Fruit fly (Drosophila melanogaster) whole organism, embryonic: ENCODE results near the gene zuc.
A peak's percentile ranks its signal among the peaks of the same experiment; 100 is the strongest.

Experiments
- ATbp ChIP-seq: fragments of 200-800 bp; sonication (Bioruptor generic); optimal IDR thresholded peaks from 2 replicates; lab custom pipeline; 2017; ENCODE audit warnings: missing biosample characterization, mild to moderate bottlenecking, missing genetic modification characterization, missing genetic modification reagents
- Bdp1 ChIP-seq: fragments of 200-800 bp; sonication (Bioruptor generic); optimal IDR thresholded peaks from 3 replicates; lab custom pipeline; 2016; ENCODE audit warnings: missing biosample characterization, missing genetic modification characterization
- CG10959 ChIP-seq: fragments of 200-800 bp; sonication (Bioruptor generic); IDR thresholded peaks from 2 replicates; pipeline ENCODE4 v1.3.6; 2022; ENCODE audit warnings: missing biosample characterization, missing genetic modification characterization
- CG12942 ChIP-seq: fragments of 200-800 bp; sonication (Bioruptor generic); optimal IDR thresholded peaks from 3 replicates; lab custom pipeline; 2016; ENCODE audit warnings: missing biosample characterization, missing genetic modification characterization
- CG14050 ChIP-seq: fragments of 200-800 bp; sonication (Bioruptor generic); IDR thresholded peaks from 3 replicates; pipeline ENCODE4 v1.3.6; 2022; ENCODE audit warnings: missing biosample characterization, missing genetic modification characterization
- CG15269 ChIP-seq: fragments of 200-800 bp; sonication (Bioruptor generic); optimal IDR thresholded peaks from 2 replicates; lab custom pipeline; 2018; ENCODE audit warnings: missing biosample characterization, mild to moderate bottlenecking, missing genetic modification characterization, moderate library complexity
- CG15601 ChIP-seq: fragments of 200-800 bp; sonication (Bioruptor generic); optimal IDR thresholded peaks from 3 replicates; lab custom pipeline; 2019; ENCODE audit warnings: missing biosample characterization, mild to moderate bottlenecking, missing genetic modification characterization, moderate library complexity
- CG17385 ChIP-seq: fragments of 200-800 bp; sonication (Bioruptor generic); optimal IDR thresholded peaks from 3 replicates; lab custom pipeline; 2018; ENCODE audit warnings: missing biosample characterization, mild to moderate bottlenecking, missing genetic modification characterization
- CG18011 ChIP-seq: fragments of 200-800 bp; sonication (Bioruptor generic); optimal IDR thresholded peaks from 2 replicates; lab custom pipeline; 2017; ENCODE audit warnings: missing biosample characterization, missing genetic modification characterization, mild to moderate bottlenecking, moderate library complexity, missing genotype
- CG1832 ChIP-seq: fragments of 200-800 bp; sonication (Bioruptor generic); optimal IDR thresholded peaks from 2 replicates; lab custom pipeline; 2017; ENCODE audit warnings: missing biosample characterization, mild to moderate bottlenecking, missing genetic modification characterization, inconsistent platforms
- CG30403 ChIP-seq: fragments of 200-800 bp; sonication (Bioruptor generic); optimal IDR thresholded peaks from 3 replicates; lab custom pipeline; 2016; ENCODE audit warnings: missing biosample characterization, missing genetic modification characterization
- CG32767 ChIP-seq: fragments of 200-800 bp; sonication (Bioruptor generic); IDR thresholded peaks from 2 replicates; pipeline ENCODE4 v1.3.6; 2022; ENCODE audit warnings: missing biosample characterization, missing genetic modification characterization
- CG43689 ChIP-seq: fragments of 200-800 bp; sonication (Bioruptor generic); IDR thresholded peaks from 2 replicates; pipeline ENCODE4 v1.3.6; 2022; ENCODE audit warnings: missing biosample characterization, missing genetic modification characterization
- CG4424 ChIP-seq: fragments of 200-800 bp; sonication (Bioruptor generic); optimal IDR thresholded peaks from 3 replicates; lab custom pipeline; 2016; ENCODE audit warnings: missing biosample characterization, missing genetic modification characterization
- CG5245 ChIP-seq: fragments of 200-800 bp; sonication (Bioruptor generic); optimal IDR thresholded peaks from 3 replicates; lab custom pipeline; 2016; ENCODE audit warnings: missing biosample characterization, missing genetic modification characterization
- CG6689 ChIP-seq: fragments of 200-800 bp; sonication (Bioruptor generic); IDR thresholded peaks from 2 replicates; pipeline ENCODE4 v1.3.6; 2022; ENCODE audit warnings: missing biosample characterization, missing genetic modification characterization
- CG7556 ChIP-seq: fragments of 200-800 bp; sonication (Bioruptor generic); optimal IDR thresholded peaks from 2 replicates; lab custom pipeline; 2017; ENCODE audit warnings: missing biosample characterization, mild to moderate bottlenecking, missing genetic modification characterization
- CG8290 ChIP-seq, 3 experiments: fragments of 200-800 bp; sonication (Bioruptor generic); optimal IDR thresholded peaks; 2 replicates each; lab custom pipeline; 2016 to 2019; ENCODE audit warnings: missing biosample characterization in 3 of 3, missing genetic modification characterization in 3 of 3, mild to moderate bottlenecking in 2 of 3, moderate library complexity in 1 of 3
- CG8359 ChIP-seq: fragments of 200-800 bp; sonication (Bioruptor generic); optimal IDR thresholded peaks from 2 replicates; lab custom pipeline; 2017; ENCODE audit warnings: missing biosample characterization, mild to moderate bottlenecking, missing genetic modification characterization, borderline replicate concordance
- CG9817 ChIP-seq: fragments of 200-800 bp; sonication (Bioruptor generic); optimal IDR thresholded peaks from 2 replicates; lab custom pipeline; 2018; ENCODE audit warnings: missing biosample characterization, mild to moderate bottlenecking, missing genetic modification characterization, moderate library complexity
- CG9876 ChIP-seq: fragments of 200-800 bp; sonication (Bioruptor generic); optimal IDR thresholded peaks from 2 replicates; lab custom pipeline; 2016; ENCODE audit warnings: missing biosample characterization, missing genetic modification characterization
- ERR ChIP-seq: fragments of 200-800 bp; sonication (Bioruptor generic); optimal IDR thresholded peaks from 2 replicates; lab custom pipeline; 2016; ENCODE audit warnings: missing biosample characterization, missing genetic modification characterization
- HLHmδ ChIP-seq: fragments of 200-800 bp; sonication (Bioruptor generic); optimal IDR thresholded peaks from 2 replicates; lab custom pipeline; 2018; ENCODE audit warnings: missing biosample characterization, mild to moderate bottlenecking, missing genetic modification characterization, moderate library complexity
- Lhr ChIP-seq: fragments of 200-800 bp; sonication (Bioruptor generic); optimal IDR thresholded peaks from 3 replicates; lab custom pipeline; 2017; ENCODE audit warnings: mild to moderate bottlenecking, missing biosample characterization, missing genetic modification reagents, missing genetic modification characterization
- MESR4 ChIP-seq: fragments of 200-800 bp; sonication (Bioruptor generic); optimal IDR thresholded peaks from 2 replicates; lab custom pipeline; 2018; ENCODE audit warnings: missing biosample characterization, mild to moderate bottlenecking, missing genetic modification characterization, moderate library complexity
- Oli ChIP-seq: fragments of 200-800 bp; sonication (Bioruptor generic); optimal IDR thresholded peaks from 2 replicates; lab custom pipeline; 2018; ENCODE audit warnings: missing biosample characterization, mild to moderate bottlenecking, missing genetic modification characterization, moderate library complexity
- Pdp1 ChIP-seq, 2 experiments: fragments of 200-800 bp; sonication (Bioruptor generic); optimal IDR thresholded peaks; 3 replicates each; lab custom pipeline; 2016; ENCODE audit warnings: missing biosample characterization in 2 of 2, missing genetic modification characterization in 2 of 2, mild to moderate bottlenecking in 1 of 2, moderate library complexity in 1 of 2
- Rfx ChIP-seq: fragments of 200-800 bp; sonication (Bioruptor generic); IDR thresholded peaks from 2 replicates; pipeline ENCODE4 v1.3.6; 2022; ENCODE audit warnings: missing biosample characterization, missing genetic modification characterization
- Six4 ChIP-seq: fragments of 200-800 bp; sonication (Bioruptor generic); optimal IDR thresholded peaks from 2 replicates; lab custom pipeline; 2016; ENCODE audit warnings: missing biosample characterization, missing genetic modification characterization
- Taf1 ChIP-seq: fragments of 200-800 bp; sonication (Bioruptor generic); IDR thresholded peaks from 2 replicates; pipeline ENCODE4 v1.3.6; 2022; ENCODE audit warnings: missing biosample characterization, missing genetic modification characterization
- cato ChIP-seq: fragments of 200-800 bp; sonication (Bioruptor generic); optimal IDR thresholded peaks from 2 replicates; lab custom pipeline; 2016; ENCODE audit warnings: missing biosample characterization, missing genetic modification characterization, borderline replicate concordance
- cwo ChIP-seq: fragments of 200-800 bp; sonication (Bioruptor generic); optimal IDR thresholded peaks from 3 replicates; lab custom pipeline; 2017; ENCODE audit warnings: missing biosample characterization, missing genetic modification characterization, mild to moderate bottlenecking, moderate library complexity, missing genetic modification reagents
- dmrt99B ChIP-seq: fragments of 200-800 bp; sonication (Bioruptor generic); optimal IDR thresholded peaks from 2 replicates; lab custom pipeline; 2018; ENCODE audit warnings: missing biosample characterization, mild to moderate bottlenecking, missing genetic modification characterization, moderate library complexity
- ewg ChIP-seq: fragments of 200-800 bp; sonication (Bioruptor generic); optimal IDR thresholded peaks from 3 replicates; lab custom pipeline; 2017; ENCODE audit warnings: mild to moderate bottlenecking, missing biosample characterization, missing genetic modification reagents, missing genetic modification characterization
- gro ChIP-seq: fragments of 200-800 bp; sonication (Bioruptor generic); optimal IDR thresholded peaks from 2 replicates; lab custom pipeline; 2016; ENCODE audit warnings: missing biosample characterization, missing genetic modification characterization
- ham ChIP-seq: fragments of 200-800 bp; sonication (Bioruptor generic); IDR thresholded peaks from 2 replicates; pipeline ENCODE4 v1.3.6; 2022; ENCODE audit warnings: missing biosample characterization, missing genetic modification characterization
- her ChIP-seq: fragments of 200-800 bp; sonication (Bioruptor generic); optimal IDR thresholded peaks from 2 replicates; lab custom pipeline; 2016; ENCODE audit warnings: missing biosample characterization, missing genetic modification characterization
- hkb ChIP-seq, 2 experiments: fragments of 200-800 bp in 1 of 2; fragments of >200 bp in 1 of 2; sonication (Bioruptor generic) in 1 of 2; IDR thresholded peaks in 1 of 2; optimal IDR thresholded peaks in 1 of 2; 2 replicates each; pipeline versions ENCODE4 v1.3.6 to Lab custom; 2017 to 2022; ENCODE audit warnings: missing biosample characterization in 1 of 2, missing genetic modification characterization in 1 of 2
- lab ChIP-seq: fragments of 200-800 bp; sonication (Bioruptor generic); optimal IDR thresholded peaks from 3 replicates; lab custom pipeline; 2017; ENCODE audit warnings: missing biosample characterization, missing genetic modification characterization, mild to moderate bottlenecking, moderate library complexity, missing genetic modification reagents
- lilli ChIP-seq: fragments of 200-800 bp; sonication (Bioruptor generic); optimal IDR thresholded peaks from 3 replicates; lab custom pipeline; 2016; ENCODE audit warnings: missing biosample characterization, missing genetic modification characterization
- mam ChIP-seq: fragments of 200-800 bp; sonication (Bioruptor generic); optimal IDR thresholded peaks from 3 replicates; lab custom pipeline; 2016; ENCODE audit warnings: missing biosample characterization, missing genetic modification characterization
- mld ChIP-seq: fragments of 200-800 bp; sonication (Bioruptor generic); IDR thresholded peaks from 3 replicates; pipeline ENCODE4 v1.3.6; 2022; ENCODE audit warnings: missing biosample characterization, missing genetic modification characterization; ENCODE audit not compliant: partially characterized antibody
- nau ChIP-seq: fragments of 200-800 bp; sonication (Bioruptor generic); optimal IDR thresholded peaks from 3 replicates; lab custom pipeline; 2017; ENCODE audit warnings: missing biosample characterization, mild to moderate bottlenecking, missing genetic modification characterization, missing genetic modification reagents
- p53 ChIP-seq: fragments of 200-800 bp; sonication (Bioruptor generic); optimal IDR thresholded peaks from 2 replicates; lab custom pipeline; 2016; ENCODE audit warnings: missing biosample characterization, missing genetic modification characterization
- pita ChIP-seq: fragments of 200-800 bp; sonication (Bioruptor generic); optimal IDR thresholded peaks from 2 replicates; lab custom pipeline; 2017; ENCODE audit warnings: missing biosample characterization, mild to moderate bottlenecking, missing genetic modification characterization
- row ChIP-seq: fragments of 200-800 bp; sonication (Bioruptor generic); IDR thresholded peaks from 3 replicates; pipeline ENCODE4 v1.3.6; 2022; ENCODE audit warnings: missing biosample characterization, missing genetic modification characterization
- sisA ChIP-seq: fragments of 200-800 bp; sonication (Bioruptor generic); IDR thresholded peaks from 2 replicates; pipeline ENCODE4 v1.3.6; 2022; ENCODE audit warnings: missing biosample characterization, missing genetic modification characterization
- sr ChIP-seq: fragments of 200-800 bp; sonication (Bioruptor generic); IDR thresholded peaks from 3 replicates; pipeline ENCODE4 v1.3.6; 2022; ENCODE audit warnings: missing biosample characterization, missing genetic modification characterization
- zfh1 ChIP-seq: fragments of 200-800 bp; sonication (Bioruptor generic); IDR thresholded peaks from 3 replicates; pipeline ENCODE4 v1.3.6; 2022; ENCODE audit warnings: missing biosample characterization, missing genetic modification characterization

Gene zuc

DNA sequence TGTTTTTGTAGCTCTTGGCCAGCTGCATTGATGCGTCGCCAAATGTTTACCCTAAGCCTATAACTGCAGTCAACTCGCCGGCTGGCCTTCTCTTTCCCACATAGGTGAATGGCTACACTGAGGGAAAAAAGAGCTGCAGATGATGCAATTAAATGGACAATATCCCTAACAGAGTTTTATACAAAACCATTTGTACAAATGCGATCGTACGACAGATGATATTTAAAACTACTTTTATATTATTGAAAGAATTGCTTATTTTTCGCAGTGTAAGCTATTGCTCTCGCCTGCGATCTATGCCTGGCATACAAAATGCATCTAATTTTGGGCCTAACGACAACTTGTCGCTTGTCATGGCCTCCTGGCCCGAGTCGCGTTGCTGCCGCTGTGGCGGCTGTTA lies 39.8 kb downstream of the zuc start (continued):
- TF ChIP-seq CG30403 (peak; percentile 36), CG5245 (GFP tag; lab: Kevin White, UChicago) (peak; percentile 2), row (peak; percentile 61), CG9817 (tag; lab: Kevin White, UChicago) (peak; percentile 20), MESR4 (GFP tag; lab: Kevin White, UChicago) (no peak), CG4424 (GFP tag; lab: Kevin White, UChicago) (peak; percentile 8), CG18011 (no peak), Rfx (GFP tag; lab: Robert Waterston, UW) (0 out of 2 replicates have a peak, but pooled peaks have one; percentile 8), hkb (optimal IDR thresholded peaks at IDR 0.05; lab: Kevin White, UChicago) (no peak), hkb (GFP tag; IDR thresholded peaks at IDR 0.05; lab: Robert Waterston, UW) (peak; percentile 71), CG32767 (GFP tag; lab: Robert Waterston, UW) (peak; percentile 47; the same call in 1 of the 2 replicates), lilli (GFP tag; lab: Kevin White, UChicago) (peak; percentile 16), mld (GFP tag; lab: Robert Waterston, UW) (no peak), CG6689 (peak; percentile 56), ERR (GFP tag; lab: Kevin White, UChicago) (no peak), Pdp1 (GFP tag; optimal IDR thresholded peaks at IDR 0.05; lab: Kevin White, UChicago) (peak; percentile 20 to 21), cwo (GFP tag; lab: Kevin White, UChicago) (no peak), CG8290 (GFP tag; optimal IDR thresholded peaks at IDR 0.05; lab: Kevin White, UChicago) (peak; percentile 18), CG8290 (tag; optimal IDR thresholded peaks at IDR 0.05; lab: Kevin White, UChicago) (peak in 1 of 2 experiments; percentile 45), Taf1 (GFP tag; lab: Robert Waterston, UW) (no peak), CG14050 (GFP tag; lab: Robert Waterston, UW) (no peak), CG8359 (no peak), mam (GFP tag; lab: Kevin White, UChicago) (no peak), CG12942 (GFP tag; lab: Kevin White, UChicago) (no peak), ATbp (GFP tag; lab: Kevin White, UChicago) (peak; percentile 37), sisA (GFP tag; lab: Robert Waterston, UW) (peak; percentile 56), CG17385 (peak; percentile 27), Oli (tag; lab: Kevin White, UChicago) (peak; percentile 44), cato (GFP tag; lab: Kevin White, UChicago) (no peak), ham (GFP tag; lab: Robert Waterston, UW) (no peak), pita (GFP tag; lab: Kevin White, UChicago) (no peak), CG15601 (tag; lab: Kevin White, UChicago) (no peak), ewg (GFP tag; lab: Kevin White, UChicago) (peak; percentile 6), CG15269 (tag; lab: Kevin White, UChicago) (peak; percentile 35), CG7556 (GFP tag; lab: Kevin White, UChicago) (no peak), p53 (GFP tag; lab: Kevin White, UChicago) (no peak), Bdp1 (no peak), Six4 (GFP tag; lab: Kevin White, UChicago) (no peak), Lhr (no peak), CG1832 (no peak), dmrt99B (tag; lab: Kevin White, UChicago) (peak; percentile 56), CG10959 (peak; percentile 62), CG43689 (GFP tag; lab: Robert Waterston, UW) (no peak), sr (GFP tag; lab: Robert Waterston, UW) (no peak), HLHmδ (GFP tag; lab: Kevin White, UChicago) (no peak), lab (GFP tag; lab: Kevin White, UChicago) (no peak), nau (no peak), CG9876 (GFP tag; lab: Kevin White, UChicago) (no peak), her (GFP tag; lab: Kevin White, UChicago) (no peak), gro (GFP tag; lab: Kevin White, UChicago) (no peak), zfh1 (GFP tag; lab: Robert Waterston, UW) (peak; percentile 79)
